Fruit fly (Drosophila melanogaster) whole organism, pupa: ENCODE measurements around the gene stg1.
A peak's percentile ranks its signal among the peaks of the same experiment; 100 is the strongest.

ENCODE experiments used
- CG10348 ChIP-seq: fragments of 200-800 bp; sonication (Bioruptor generic); IDR thresholded peaks from 2 replicates; pipeline ENCODE4 v1.3.6; 2022; ENCODE audit warnings: missing biosample characterization, missing genetic modification characterization
- CG12605 ChIP-seq: fragments of 200-800 bp; sonication (Bioruptor generic); IDR thresholded peaks from 2 replicates; pipeline ENCODE4 v1.3.6; 2022; ENCODE audit warnings: missing biosample characterization, missing genetic modification characterization
- CG13204 ChIP-seq: fragments of 200-800 bp; sonication (Bioruptor generic); optimal IDR thresholded peaks from 2 replicates; lab custom pipeline; 2018; ENCODE audit warnings: missing biosample characterization, mild to moderate bottlenecking, missing genetic modification characterization, moderate library complexity
- CG14655 ChIP-seq: fragments of 200-800 bp; sonication (Bioruptor generic); optimal IDR thresholded peaks from 3 replicates; lab custom pipeline; 2017; ENCODE audit warnings: mild to moderate bottlenecking, missing biosample characterization, missing genetic modification reagents, missing genetic modification characterization
- CG15710 ChIP-seq: fragments of 200-800 bp; sonication (Bioruptor generic); optimal IDR thresholded peaks from 2 replicates; lab custom pipeline; 2018; ENCODE audit warnings: missing biosample characterization, mild to moderate bottlenecking, missing genetic modification characterization, moderate library complexity
- CG17806 ChIP-seq: fragments of 200-800 bp; sonication (Bioruptor generic); optimal IDR thresholded peaks from 2 replicates; lab custom pipeline; 2018; ENCODE audit warnings: missing biosample characterization, mild to moderate bottlenecking, missing genetic modification characterization, moderate library complexity
- CG32121 ChIP-seq: fragments of 200-800 bp; sonication (Bioruptor generic); IDR thresholded peaks from 2 replicates; pipeline ENCODE4 v1.3.6; 2022; ENCODE audit warnings: missing biosample characterization, missing genetic modification characterization
- CG34367 ChIP-seq: fragments of 200-800 bp; sonication (Bioruptor generic); optimal IDR thresholded peaks from 2 replicates; lab custom pipeline; 2018; ENCODE audit warnings: missing biosample characterization, mild to moderate bottlenecking, missing genetic modification characterization
- CG4496 ChIP-seq: fragments of 200-800 bp; sonication (Bioruptor generic); IDR thresholded peaks from 3 replicates; pipeline ENCODE4 v1.3.6; 2022; ENCODE audit warnings: missing biosample characterization, missing genetic modification characterization
- CG8159 ChIP-seq: fragments of 200-800 bp; sonication (Bioruptor generic); optimal IDR thresholded peaks from 3 replicates; lab custom pipeline; 2018; ENCODE audit warnings: missing biosample characterization, mild to moderate bottlenecking, missing genetic modification characterization, moderate library complexity
- CG8301 ChIP-seq: fragments of 200-800 bp; sonication (Bioruptor generic); optimal IDR thresholded peaks from 2 replicates; lab custom pipeline; 2018; ENCODE audit warnings: missing biosample characterization, mild to moderate bottlenecking, missing genetic modification characterization
- CG9948 ChIP-seq: fragments of 200-800 bp; sonication (Bioruptor generic); optimal IDR thresholded peaks from 2 replicates; lab custom pipeline; 2018; ENCODE audit warnings: missing biosample characterization, mild to moderate bottlenecking, missing genetic modification characterization, moderate library complexity
- D1 ChIP-seq: fragments of 200-800 bp; sonication (Bioruptor generic); optimal IDR thresholded peaks from 2 replicates; lab custom pipeline; 2018; ENCODE audit warnings: missing biosample characterization, mild to moderate bottlenecking, missing genetic modification characterization, moderate library complexity
- EcR ChIP-seq: fragments of 200-800 bp; sonication (Bioruptor generic); optimal IDR thresholded peaks from 3 replicates; lab custom pipeline; 2019; ENCODE audit warnings: missing biosample characterization, missing genetic modification characterization, mild to moderate bottlenecking, moderate library complexity, missing genetic modification reagents
- Ets98B ChIP-seq: fragments of 200-800 bp; sonication (Bioruptor generic); IDR thresholded peaks from 2 replicates; pipeline ENCODE4 v1.3.6; 2022; ENCODE audit warnings: missing biosample characterization, missing genetic modification characterization
- Pif1A ChIP-seq: fragments of 200-800 bp; sonication (Bioruptor generic); optimal IDR thresholded peaks from 3 replicates; lab custom pipeline; 2016; ENCODE audit warnings: missing biosample characterization, missing genetic modification characterization
- Pif1B ChIP-seq: fragments of 200-800 bp; sonication (Bioruptor generic); optimal IDR thresholded peaks from 3 replicates; lab custom pipeline; 2016; ENCODE audit warnings: missing biosample characterization, missing genetic modification characterization
- Snoo ChIP-seq: fragments of 200-800 bp; sonication (Bioruptor generic); optimal IDR thresholded peaks from 3 replicates; lab custom pipeline; 2017; ENCODE audit warnings: missing biosample characterization, mild to moderate bottlenecking, missing genetic modification characterization, inconsistent platforms
- fd96Ca ChIP-seq: fragments of 200-800 bp; sonication (Bioruptor generic); IDR thresholded peaks from 3 replicates; pipeline ENCODE4 v1.3.6; 2022; ENCODE audit warnings: missing biosample characterization, missing genetic modification characterization
- gl ChIP-seq: fragments of 200-800 bp; sonication (Bioruptor generic); optimal IDR thresholded peaks from 2 replicates; lab custom pipeline; 2018; ENCODE audit warnings: missing biosample characterization, mild to moderate bottlenecking, missing genetic modification characterization
- rn ChIP-seq: fragments of 200-800 bp; sonication (Bioruptor generic); IDR thresholded peaks from 2 replicates; pipeline ENCODE4 v1.3.6; 2022; ENCODE audit warnings: missing biosample characterization, missing genetic modification characterization

stg1 gene

dm6 chrX:21073641-21074328 lies 19.9 kb upstream of the stg1 start:
- TF ChIP-seq Pif1B (GFP tag; lab: Kevin White, UChicago) = peak; percentile 48
- peak; percentile 55 for TF ChIP-seq CG8159 (tag; lab: Kevin White, UChicago)
- peak; percentile 40 for TF ChIP-seq CG34367 (tag; lab: Kevin White, UChicago)
- TF ChIP-seq Ets98B (GFP tag; lab: Robert Waterston, UW) = no peak; the same call in 1 of the 2 replicates
- no peak for TF ChIP-seq CG12605 (GFP tag; lab: Robert Waterston, UW)
- TF ChIP-seq Pif1A (GFP tag; lab: Kevin White, UChicago) = peak; percentile 31
- no peak for TF ChIP-seq CG4496 (GFP tag; lab: Robert Waterston, UW)
- TF ChIP-seq CG15710 (tag; lab: Kevin White, UChicago) = peak; percentile 58
- no peak for TF ChIP-seq D1 (tag; lab: Kevin White, UChicago)
- TF ChIP-seq CG9948 (tag; lab: Kevin White, UChicago) = peak; percentile 67
- TF ChIP-seq CG32121 (GFP tag; lab: Robert Waterston, UW) = no peak
- TF ChIP-seq CG14655 = peak; percentile 68
- no peak for TF ChIP-seq Snoo
- TF ChIP-seq CG10348 (GFP tag; lab: Robert Waterston, UW) = no peak
- no peak for TF ChIP-seq EcR
- no peak for TF ChIP-seq CG13204 (GFP tag; lab: Kevin White, UChicago)
- TF ChIP-seq CG8301 (tag; lab: Kevin White, UChicago) = peak; percentile 63
- TF ChIP-seq fd96Ca (GFP tag; lab: Robert Waterston, UW) = no peak
- TF ChIP-seq rn (GFP tag; lab: Robert Waterston, UW) = no peak
- peak; percentile 43 for TF ChIP-seq CG17806 (tag; lab: Kevin White, UChicago)

dm6 chrX:21074329-21074708 lies 19.3 kb upstream of the stg1 start:
- TF ChIP-seq Pif1B (GFP tag; lab: Kevin White, UChicago) (peak; percentile 54), CG17806 (tag; lab: Kevin White, UChicago) (peak; percentile 61), CG9948 (tag; lab: Kevin White, UChicago) (peak; percentile 57), CG32121 (GFP tag; lab: Robert Waterston, UW) (peak; percentile 76), Snoo (peak; percentile 37), Ets98B (GFP tag; lab: Robert Waterston, UW) (peak; percentile 77), CG34367 (tag; lab: Kevin White, UChicago) (peak; percentile 10), gl (tag; lab: Kevin White, UChicago) (no peak), fd96Ca (GFP tag; lab: Robert Waterston, UW) (peak; percentile 87), CG13204 (GFP tag; lab: Kevin White, UChicago) (no peak), rn (GFP tag; lab: Robert Waterston, UW) (no peak), CG15710 (tag; lab: Kevin White, UChicago) (peak; percentile 39), Pif1A (GFP tag; lab: Kevin White, UChicago) (peak; percentile 70), CG8159 (tag; lab: Kevin White, UChicago) (peak; percentile 48), CG8301 (tag; lab: Kevin White, UChicago) (peak; percentile 69), EcR (no peak), CG10348 (GFP tag; lab: Robert Waterston, UW) (no peak), CG12605 (GFP tag; lab: Robert Waterston, UW) (peak; percentile 59), CG14655 (peak; percentile 75), D1 (tag; lab: Kevin White, UChicago) (no peak), CG4496 (GFP tag; lab: Robert Waterston, UW) (peak; percentile 89)

- TF ChIP-seq Ets98B (GFP tag; lab: Robert Waterston, UW) (no peak), CG12605 (GFP tag; lab: Robert Waterston, UW) (no peak), CG8159 (tag; lab: Kevin White, UChicago) (no peak), CG17806 (tag; lab: Kevin White, UChicago) (no peak), Pif1A (GFP tag; lab: Kevin White, UChicago) (no peak), CG15710 (tag; lab: Kevin White, UChicago) (no peak), gl (tag; lab: Kevin White, UChicago) (no peak), fd96Ca (GFP tag; lab: Robert Waterston, UW) (no peak), rn (GFP tag; lab: Robert Waterston, UW) (no peak), CG4496 (GFP tag; lab: Robert Waterston, UW) (no peak), CG34367 (tag; lab: Kevin White, UChicago) (no peak), EcR (no peak), Snoo (no peak), CG14655 (no peak), CG9948 (tag; lab: Kevin White, UChicago) (no peak), CG32121 (GFP tag; lab: Robert Waterston, UW) (no peak), CG13204 (GFP tag; lab: Kevin White, UChicago) (no peak), CG10348 (GFP tag; lab: Robert Waterston, UW) (no peak), D1 (tag; lab: Kevin White, UChicago) (no peak), Pif1B (GFP tag; lab: Kevin White, UChicago) (no peak)
These were observed 13.3 kb upstream of the stg1 start for dm6 chrX:21080335-21080734.

dm6 chrX:21083246-21083645 lies 10.4 kb upstream of the stg1 start:
- TF ChIP-seq CG13204 (GFP tag; lab: Kevin White, UChicago) = no peak
- TF ChIP-seq CG4496 (GFP tag; lab: Robert Waterston, UW) = peak; percentile 50; the same call in 1 of the 3 replicates
- TF ChIP-seq CG12605 (GFP tag; lab: Robert Waterston, UW) = no peak
- no peak for TF ChIP-seq fd96Ca (GFP tag; lab: Robert Waterston, UW)
- TF ChIP-seq, all 21 proteins: peak for 1

- TF ChIP-seq Ets98B (GFP tag; lab: Robert Waterston, UW) (no peak), CG32121 (GFP tag; lab: Robert Waterston, UW) (no peak), EcR (no peak), CG4496 (GFP tag; lab: Robert Waterston, UW) (no peak), Snoo (no peak), Pif1A (GFP tag; lab: Kevin White, UChicago) (no peak), CG10348 (GFP tag; lab: Robert Waterston, UW) (no peak)
These were observed 8.5 kb downstream of the stg1 start, which contains the start of gene CG15446 for dm6 chrX:21102106-21102505. Gene CG15446 (minus strand): TSS chrX:21102206.
